Worm (Caenorhabditis elegans) whole organism, L4 larva: ENCODE data around the gene hpo-19.

Experiments used
- D1046.2 ChIP-seq: fragments of 200-800 bp; sonication (Bioruptor generic); IDR thresholded peaks from 2 replicates; pipeline ENCODE4 v1.3.6; 2022; ENCODE audit warnings: missing genetic modification characterization, missing compliant biosample characterization
- F26F4.8 ChIP-seq: fragments of 200-800 bp; sonication (Bioruptor generic); conservative IDR thresholded peaks from 2 replicates; pipeline ENCODE4 v1.3.6; 2022; ENCODE audit warnings: missing genetic modification characterization, missing compliant biosample characterization
- F37D6.2 ChIP-seq: sonication (generic microtip); optimal IDR thresholded peaks from 2 replicates; lab custom pipeline; 2016; ENCODE audit warnings: mild to moderate bottlenecking, missing genetic modification characterization, missing compliant biosample characterization
- F49E8.2 ChIP-seq: sonication (generic microtip); optimal IDR thresholded peaks from 2 replicates; lab custom pipeline; 2016; ENCODE audit warnings: missing compliant biosample characterization, mild to moderate bottlenecking, missing genetic modification characterization, borderline replicate concordance
- T20F7.1 ChIP-seq: fragments of 200-800 bp; sonication (Bioruptor generic); optimal IDR thresholded peaks from 2 replicates; lab custom pipeline; 2018; ENCODE audit warnings: mild to moderate bottlenecking, missing genetic modification characterization, missing compliant biosample characterization
- arid-1 ChIP-seq: fragments of 200-800 bp; sonication (Bioruptor generic); conservative IDR thresholded peaks from 2 replicates; pipeline ENCODE4 v1.3.6; 2022; ENCODE audit warnings: missing genetic modification reagents, missing genetic modification characterization, missing compliant biosample characterization
- attf-4 ChIP-seq: sonication (generic microtip); optimal IDR thresholded peaks from 3 replicates; lab custom pipeline; 2017; ENCODE audit warnings: missing biosample characterization, missing genetic modification characterization
- ceh-20 ChIP-seq: fragments of 200-800 bp; sonication (Bioruptor generic); IDR thresholded peaks from 2 replicates; pipeline ENCODE4 v1.3.6; 2022; ENCODE audit warnings: missing genetic modification reagents, missing genetic modification characterization, missing compliant biosample characterization
- daf-12 ChIP-seq: fragments of 150-350 bp; optimal IDR thresholded peaks from 2 replicates; lab custom pipeline; 2014; ENCODE audit warnings: missing biosample characterization, missing genetic modification reagents, missing genetic modification characterization
- daf-16 ChIP-seq, 3 experiments: sonication (generic microtip); optimal IDR thresholded peaks; 2 replicates each; lab custom pipeline; 2016 to 2017; ENCODE audit warnings: missing genetic modification characterization in 3 of 3, missing genetic modification reagents in 3 of 3, mild to moderate bottlenecking in 2 of 3, missing compliant biosample characterization in 2 of 3, missing biosample characterization in 1 of 3, moderate library complexity in 1 of 3
- dmd-8 ChIP-seq: fragments of 200-800 bp; sonication (Bioruptor generic); IDR thresholded peaks from 2 replicates; pipeline ENCODE4 v1.3.6; 2022; ENCODE audit warnings: missing genetic modification characterization, missing compliant biosample characterization
- dve-1 ChIP-seq: sonication (generic microtip); optimal IDR thresholded peaks from 2 replicates; lab custom pipeline; 2017; ENCODE audit warnings: antibody characterized with exemption, mild to moderate bottlenecking, missing genetic modification characterization, missing compliant biosample characterization; ENCODE audit not compliant: insufficient read depth
- egl-43 ChIP-seq: fragments of 200-800 bp; sonication (Bioruptor generic); IDR thresholded peaks from 2 replicates; pipeline ENCODE4 v1.3.6; 2022; ENCODE audit warnings: missing genetic modification reagents, missing genetic modification characterization, missing compliant biosample characterization
- hlh-11 ChIP-seq: fragments of 200-800 bp; sonication (Bioruptor generic); optimal IDR thresholded peaks from 2 replicates; lab custom pipeline; 2018; ENCODE audit warnings: mild to moderate bottlenecking, missing genetic modification characterization, missing compliant biosample characterization
- hlh-30 ChIP-seq: sonication (generic microtip); optimal IDR thresholded peaks from 2 replicates; lab custom pipeline; 2017; ENCODE audit warnings: antibody characterized with exemption, mild to moderate bottlenecking, missing genetic modification characterization, missing compliant biosample characterization; ENCODE audit not compliant: insufficient read depth
- jun-1 ChIP-seq: fragments of 150-350 bp; optimal IDR thresholded peaks from 2 replicates; lab custom pipeline; 2014; ENCODE audit warnings: missing biosample characterization, missing genetic modification reagents, missing genetic modification characterization
- lin-13 ChIP-seq: fragments of 150-350 bp; optimal IDR thresholded peaks from 2 replicates; lab custom pipeline; 2014; ENCODE audit warnings: missing biosample characterization, missing genetic modification reagents, missing genetic modification characterization
- lin-15B ChIP-seq: fragments of 150-350 bp; sonication (generic microtip); optimal IDR thresholded peaks from 3 replicates; lab custom pipeline; 2014; ENCODE audit warnings: missing biosample characterization, missing genetic modification characterization
- lin-39 ChIP-seq: fragments of 150-350 bp; optimal IDR thresholded peaks from 2 replicates; lab custom pipeline; 2014; ENCODE audit warnings: missing biosample characterization, missing genetic modification reagents, missing genetic modification characterization
- mdl-1 ChIP-seq, 2 experiments: fragments of 150-350 bp in 1 of 2; sonication (generic microtip) in 1 of 2; optimal IDR thresholded peaks; 2 replicates each; lab custom pipeline; 2014 to 2017; ENCODE audit warnings: missing biosample characterization in 2 of 2, missing genetic modification characterization in 2 of 2
- mes-2 ChIP-seq: sonication (generic microtip); optimal IDR thresholded peaks from 2 replicates; lab custom pipeline; 2016; ENCODE audit warnings: missing genotype, mild to moderate bottlenecking, missing genetic modification characterization, missing compliant biosample characterization; ENCODE audit not compliant: poor library complexity, severe bottlenecking
- nhr-11 ChIP-seq: fragments of 150-350 bp; optimal IDR thresholded peaks from 2 replicates; lab custom pipeline; 2014; ENCODE audit warnings: missing biosample characterization, missing genetic modification characterization
- nhr-237 ChIP-seq: sonication (generic microtip); optimal IDR thresholded peaks from 2 replicates; lab custom pipeline; 2017; ENCODE audit warnings: missing biosample characterization, missing genetic modification characterization
- nhr-28 ChIP-seq: fragments of 150-350 bp; optimal IDR thresholded peaks from 2 replicates; lab custom pipeline; 2014; ENCODE audit warnings: missing biosample characterization, missing genetic modification characterization
- nhr-41 ChIP-seq: fragments of 200-800 bp; sonication (Bioruptor generic); IDR thresholded peaks from 2 replicates; pipeline ENCODE4 v1.3.6; 2022; ENCODE audit warnings: missing genetic modification reagents, missing genetic modification characterization, missing compliant biosample characterization
- nhr-48 ChIP-seq: sonication (generic microtip); optimal IDR thresholded peaks from 2 replicates; lab custom pipeline; 2016; ENCODE audit warnings: mild to moderate bottlenecking, missing genetic modification characterization, missing compliant biosample characterization
- nhr-6 ChIP-seq: fragments of 150-350 bp; optimal IDR thresholded peaks from 2 replicates; lab custom pipeline; 2014; ENCODE audit warnings: missing biosample characterization, missing genetic modification characterization
- nhr-76 ChIP-seq: fragments of 150-350 bp; optimal IDR thresholded peaks from 2 replicates; lab custom pipeline; 2014; ENCODE audit warnings: missing biosample characterization, missing genetic modification characterization
- nhr-77 ChIP-seq: fragments of 150-350 bp; optimal IDR thresholded peaks from 2 replicates; lab custom pipeline; 2014; ENCODE audit warnings: missing biosample characterization, missing genetic modification characterization
- pha-4 ChIP-seq, 2 experiments: fragments of 150-350 bp in 1 of 2; fragments of 200-800 bp in 1 of 2; sonication (Bioruptor generic) in 1 of 2; IDR thresholded peaks in 1 of 2; optimal IDR thresholded peaks in 1 of 2; 2 replicates each; pipeline versions ENCODE4 v1.3.6 to Lab custom; 2014 to 2022; ENCODE audit warnings: missing genetic modification characterization in 2 of 2, missing genetic modification reagents in 2 of 2, missing biosample characterization in 1 of 2, missing compliant biosample characterization in 1 of 2
- pqm-1 ChIP-seq: sonication (generic microtip); optimal IDR thresholded peaks from 2 replicates; lab custom pipeline; 2017; ENCODE audit warnings: missing biosample characterization, missing genetic modification characterization
- sdz-12 ChIP-seq: fragments of 200-800 bp; sonication (Bioruptor generic); optimal IDR thresholded peaks from 2 replicates; lab custom pipeline; 2018; ENCODE audit warnings: mild to moderate bottlenecking, missing genetic modification characterization, missing compliant biosample characterization
- skn-1 ChIP-seq: fragments of 150-350 bp; optimal IDR thresholded peaks from 2 replicates; lab custom pipeline; 2014; ENCODE audit warnings: missing biosample characterization, missing genetic modification characterization
- snpc-1.2 ChIP-seq: fragments of 200-800 bp; sonication (Bioruptor generic); IDR thresholded peaks from 2 replicates; pipeline ENCODE4 v1.3.6; 2022; ENCODE audit warnings: missing genetic modification reagents, missing genetic modification characterization, missing compliant biosample characterization
- spr-3 ChIP-seq: fragments of 200-800 bp; sonication (Bioruptor generic); optimal IDR thresholded peaks from 2 replicates; lab custom pipeline; 2018; ENCODE audit warnings: mild to moderate bottlenecking, missing genetic modification characterization, missing compliant biosample characterization
- tag-97 ChIP-seq: fragments of 200-800 bp; sonication (Bioruptor generic); IDR thresholded peaks from 2 replicates; pipeline ENCODE4 v1.3.6; 2022; ENCODE audit warnings: missing genetic modification characterization, missing compliant biosample characterization
- tra-1 ChIP-seq: fragments of 200-800 bp; sonication (Bioruptor generic); IDR thresholded peaks from 2 replicates; pipeline ENCODE4 v1.3.6; 2022; ENCODE audit warnings: missing genetic modification reagents, missing genetic modification characterization, missing compliant biosample characterization
- unc-130 ChIP-seq: sonication (generic microtip); optimal IDR thresholded peaks from 2 replicates; lab custom pipeline; 2016; ENCODE audit warnings: missing genetic modification reagents, missing genetic modification characterization, missing compliant biosample characterization
- zag-1 ChIP-seq: fragments of 150-350 bp; optimal IDR thresholded peaks from 2 replicates; lab custom pipeline; 2014; ENCODE audit warnings: missing biosample characterization, missing genetic modification characterization

The hpo-19 gene

ce11 chrV:6436332-6436731 is at the start of gene hpo-19:
hpo-19 (plus strand) TSS chrV:6436645.
- TF ChIP-seq dmd-8 = no peak
- TF ChIP-seq nhr-77 (tag; lab: Kevin White, UChicago) = no peak
- peak; percentile 31 for TF ChIP-seq pqm-1
- peak; percentile 26; the same call in 1 of the 2 replicates for TF ChIP-seq pha-4 (GFP tag; IDR thresholded peaks at IDR 0.05; lab: Robert Waterston, UW)
- no peak for TF ChIP-seq pha-4 (tag; optimal IDR thresholded peaks at IDR 0.05; lab: Kevin White, UChicago)
- peak; percentile 23 for TF ChIP-seq mes-2 (tag; lab: Kevin White, UChicago)
- TF ChIP-seq lin-39 (tag; lab: Kevin White, UChicago) = no peak
- TF ChIP-seq F49E8.2 = no peak
- no peak for TF ChIP-seq jun-1 (tag; lab: Kevin White, UChicago)
- TF ChIP-seq zag-1 (tag; lab: Kevin White, UChicago) = no peak
- no peak for TF ChIP-seq nhr-48 (tag; lab: Kevin White, UChicago)
- no peak for TF ChIP-seq hlh-11 (tag; lab: Kevin White, UChicago)
- peak; percentile 21 for TF ChIP-seq dve-1
- TF ChIP-seq egl-43 (GFP tag; lab: Robert Waterston, UW) = no peak
- no peak for TF ChIP-seq tag-97 (GFP tag; lab: Robert Waterston, UW)
- no peak for TF ChIP-seq daf-16 (GFP tag; optimal IDR thresholded peaks at IDR 0.05; lab: Kevin White, UChicago)
- TF ChIP-seq daf-16 (tag; optimal IDR thresholded peaks at IDR 0.05; lab: Kevin White, UChicago) = peak; percentile 43
- no peak for TF ChIP-seq spr-3
- TF ChIP-seq lin-15B (tag; lab: Kevin White, UChicago) = no peak
- TF ChIP-seq nhr-28 (tag; lab: Kevin White, UChicago) = peak; percentile 25
- no peak for TF ChIP-seq unc-130 (GFP tag; lab: Kevin White, UChicago)
- TF ChIP-seq hlh-30 = no peak
- TF ChIP-seq lin-13 = peak; percentile 16
- no peak for TF ChIP-seq F26F4.8 (GFP tag; lab: Robert Waterston, UW)
- TF ChIP-seq F37D6.2 (tag; lab: Kevin White, UChicago) = no peak
- no peak for TF ChIP-seq nhr-41 (GFP tag; lab: Robert Waterston, UW)
- TF ChIP-seq tra-1 = no peak
- no peak for TF ChIP-seq nhr-237 (tag; lab: Kevin White, UChicago)
- TF ChIP-seq sdz-12 (GFP tag; lab: Kevin White, UChicago) = no peak
- TF ChIP-seq, all 104 proteins: peak for 7

DNA sequence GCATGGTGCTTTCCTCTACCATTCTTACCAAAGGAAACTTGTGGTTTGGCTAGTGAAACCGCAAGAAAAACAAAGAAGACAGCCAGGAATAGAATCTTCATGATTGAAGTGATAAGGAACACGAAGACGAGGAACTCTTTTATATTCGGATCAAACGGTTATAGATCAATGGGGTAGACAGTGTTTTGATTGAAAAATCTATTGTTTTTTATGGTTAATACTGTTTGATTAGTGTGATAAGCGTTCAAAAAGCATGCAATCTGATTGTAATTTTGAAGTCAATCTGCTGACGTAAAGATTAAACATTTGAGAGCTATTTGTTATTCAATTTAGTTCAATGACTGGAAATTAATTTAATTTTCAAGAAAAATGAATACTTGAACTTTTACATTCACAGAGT is 46.8 kb upstream of the hpo-19 start, which contains the start of gene F57F4.2:
F57F4.2 (minus strand) TSS at position 101 of the 400 bp plus-strand sequence.
- TF ChIP-seq F26F4.8 (GFP tag; lab: Robert Waterston, UW) (no peak), snpc-1.2 (no peak), D1046.2 (GFP tag; lab: Robert Waterston, UW) (no peak), lin-39 (tag; lab: Kevin White, UChicago) (no peak), mdl-1 (tag; optimal IDR thresholded peaks at IDR 0.05; lab: Kevin White, UChicago) (no peak), nhr-48 (tag; lab: Kevin White, UChicago) (no peak), nhr-6 (no peak), spr-3 (no peak), nhr-11 (tag; lab: Kevin White, UChicago) (no peak), nhr-76 (tag; lab: Kevin White, UChicago) (no peak), arid-1 (GFP tag; lab: Robert Waterston, UW) (no peak), hlh-11 (tag; lab: Kevin White, UChicago) (no peak), hlh-30 (no peak), skn-1 (tag; lab: Kevin White, UChicago) (no peak), ceh-20 (no peak), daf-12 (tag; lab: Kevin White, UChicago) (no peak), attf-4 (tag; lab: Kevin White, UChicago) (no peak), tag-97 (GFP tag; lab: Robert Waterston, UW) (no peak), T20F7.1 (GFP tag; lab: Kevin White, UChicago) (no peak)
